Fruit fly (Drosophila melanogaster) whole organism, prepupa: ENCODE measurements around the gene MRG15.
A peak's percentile ranks its signal among the peaks of the same experiment; 100 is the strongest.

Experiments
- Blimp-1 ChIP-seq: fragments of 200-800 bp; sonication (Bioruptor generic); optimal IDR thresholded peaks from 3 replicates; lab custom pipeline; 2017; ENCODE audit warnings: missing biosample characterization, missing genetic modification characterization, mild to moderate bottlenecking, moderate library complexity, missing genetic modification reagents
- CG11762 ChIP-seq: fragments of 200-800 bp; sonication (Bioruptor generic); optimal IDR thresholded peaks from 3 replicates; lab custom pipeline; 2016; ENCODE audit warnings: missing biosample characterization, missing genetic modification characterization; ENCODE audit not compliant: insufficient read depth
- CG31627 ChIP-seq: fragments of 200-800 bp; sonication (Bioruptor generic); optimal IDR thresholded peaks from 3 replicates; lab custom pipeline; 2016; ENCODE audit warnings: missing biosample characterization, missing genetic modification characterization
- CG34406 ChIP-seq: fragments of 200-800 bp; sonication (Bioruptor generic); optimal IDR thresholded peaks from 3 replicates; lab custom pipeline; 2016; ENCODE audit warnings: missing biosample characterization, missing genetic modification characterization
- CG3919 ChIP-seq: fragments of 200-800 bp; sonication (Bioruptor generic); optimal IDR thresholded peaks from 3 replicates; lab custom pipeline; 2016; ENCODE audit warnings: missing biosample characterization, missing genetic modification characterization
- CG4318 ChIP-seq: fragments of 200-800 bp; sonication (Bioruptor generic); optimal IDR thresholded peaks from 3 replicates; lab custom pipeline; 2017; ENCODE audit warnings: missing biosample characterization, mild to moderate bottlenecking, missing genetic modification characterization
- CG6163 ChIP-seq: fragments of 200-800 bp; sonication (Bioruptor generic); IDR thresholded peaks from 3 replicates; pipeline ENCODE4 v1.3.6; 2022; ENCODE audit warnings: missing biosample characterization, missing genetic modification characterization
- CG6792 ChIP-seq: fragments of 200-800 bp; sonication (Bioruptor generic); optimal IDR thresholded peaks from 3 replicates; lab custom pipeline; 2016; ENCODE audit warnings: missing biosample characterization, missing genetic modification characterization
- CG6808 ChIP-seq: fragments of 200-800 bp; sonication (Bioruptor generic); optimal IDR thresholded peaks from 3 replicates; lab custom pipeline; 2017; ENCODE audit warnings: missing biosample characterization, missing genetic modification characterization, mild to moderate bottlenecking, moderate library complexity, missing genetic modification reagents
- CG6854 ChIP-seq: fragments of 200-800 bp; sonication (Bioruptor generic); optimal IDR thresholded peaks from 2 replicates; lab custom pipeline; 2017; ENCODE audit warnings: missing biosample characterization, mild to moderate bottlenecking, missing genetic modification characterization
- CG7368 ChIP-seq: fragments of 200-800 bp; sonication (Bioruptor generic); optimal IDR thresholded peaks from 3 replicates; lab custom pipeline; 2016; ENCODE audit warnings: missing biosample characterization, missing genetic modification characterization
- CG8319 ChIP-seq: fragments of 200-800 bp; sonication (Bioruptor generic); optimal IDR thresholded peaks from 3 replicates; lab custom pipeline; 2016; ENCODE audit warnings: missing biosample characterization, missing genetic modification characterization
- CG8632 ChIP-seq: fragments of 200-800 bp; sonication (Bioruptor generic); optimal IDR thresholded peaks from 3 replicates; lab custom pipeline; 2016; ENCODE audit warnings: missing biosample characterization, missing genetic modification characterization
- Eip75B ChIP-seq: fragments of 200-800 bp; sonication (Bioruptor generic); optimal IDR thresholded peaks from 3 replicates; lab custom pipeline; 2016; ENCODE audit warnings: missing biosample characterization, missing genetic modification characterization
- Eip78C ChIP-seq: fragments of 200-800 bp; sonication (Bioruptor generic); peaks from one replicate; lab custom pipeline; 2016; ENCODE audit warnings: missing biosample characterization, missing genetic modification characterization
- Eip93F ChIP-seq: fragments of 200-800 bp; sonication (Bioruptor generic); optimal IDR thresholded peaks from 2 replicates; lab custom pipeline; 2016; ENCODE audit warnings: missing biosample characterization, mild to moderate bottlenecking, missing genetic modification characterization
- Ets21C ChIP-seq: fragments of 200-800 bp; sonication (Bioruptor generic); optimal IDR thresholded peaks from 3 replicates; lab custom pipeline; 2016; ENCODE audit warnings: missing biosample characterization, missing genetic modification characterization
- Gug ChIP-seq: fragments of 200-800 bp; sonication (Bioruptor generic); IDR thresholded peaks from 2 replicates; pipeline ENCODE4 v1.3.6; 2022; ENCODE audit warnings: missing biosample characterization, missing genetic modification characterization
- Hr38 ChIP-seq: sonication (Bioruptor generic); optimal IDR thresholded peaks from 2 replicates; lab custom pipeline; 2016; ENCODE audit warnings: missing biosample characterization, missing genetic modification characterization
- Hr39 ChIP-seq: fragments of 200-800 bp; sonication (Bioruptor generic); optimal IDR thresholded peaks from 2 replicates; lab custom pipeline; 2016; ENCODE audit warnings: missing biosample characterization, missing genetic modification characterization
- Hr4 ChIP-seq: fragments of 200-800 bp; sonication (Bioruptor generic); optimal IDR thresholded peaks from 3 replicates; lab custom pipeline; 2016; ENCODE audit warnings: missing biosample characterization, missing genetic modification characterization
- Smox ChIP-seq: fragments of 200-800 bp; sonication (Bioruptor generic); optimal IDR thresholded peaks from 3 replicates; lab custom pipeline; 2016; ENCODE audit warnings: missing biosample characterization, missing genetic modification characterization
- Sox14 ChIP-seq: fragments of 200-800 bp; sonication (Bioruptor generic); optimal IDR thresholded peaks from 3 replicates; lab custom pipeline; 2016; ENCODE audit warnings: missing biosample characterization, missing genetic modification characterization
- Sox15 ChIP-seq: fragments of 200-800 bp; sonication (Bioruptor generic); optimal IDR thresholded peaks from 3 replicates; lab custom pipeline; 2016; ENCODE audit warnings: missing biosample characterization, missing genetic modification characterization
- achi ChIP-seq: fragments of 200-800 bp; sonication (Bioruptor generic); optimal IDR thresholded peaks from 3 replicates; lab custom pipeline; 2016; ENCODE audit warnings: missing biosample characterization, missing genetic modification characterization
- cyc ChIP-seq: fragments of 200-800 bp; sonication (Bioruptor generic); optimal IDR thresholded peaks from 3 replicates; lab custom pipeline; 2016; ENCODE audit warnings: missing biosample characterization, missing genetic modification characterization
- dac ChIP-seq: fragments of 200-800 bp; sonication (Bioruptor generic); optimal IDR thresholded peaks from 2 replicates; lab custom pipeline; 2017; ENCODE audit warnings: missing biosample characterization, mild to moderate bottlenecking, missing genetic modification characterization
- eg ChIP-seq: fragments of 200-800 bp; sonication (Bioruptor generic); IDR thresholded peaks from 3 replicates; pipeline ENCODE4 v1.3.6; 2022; ENCODE audit warnings: missing biosample characterization, missing genetic modification characterization
- esn ChIP-seq: fragments of 200-800 bp; sonication (Bioruptor generic); optimal IDR thresholded peaks from 2 replicates; lab custom pipeline; 2016; ENCODE audit warnings: missing biosample characterization, mild to moderate bottlenecking, missing genetic modification characterization, moderate library complexity
- fd85E ChIP-seq: fragments of 200-800 bp; sonication (Bioruptor generic); optimal IDR thresholded peaks from 3 replicates; lab custom pipeline; 2016; ENCODE audit warnings: missing biosample characterization, missing genetic modification characterization
- fkh ChIP-seq: fragments of 200-800 bp; sonication (Bioruptor generic); optimal IDR thresholded peaks from 3 replicates; lab custom pipeline; 2017; ENCODE audit warnings: missing biosample characterization, mild to moderate bottlenecking, missing genetic modification characterization, moderate library complexity
- lz ChIP-seq: fragments of 200-800 bp; sonication (Bioruptor generic); optimal IDR thresholded peaks from 3 replicates; lab custom pipeline; 2016; ENCODE audit warnings: missing biosample characterization, missing genetic modification characterization
- pdm3 ChIP-seq: fragments of 200-800 bp; sonication (Bioruptor generic); optimal IDR thresholded peaks from 3 replicates; lab custom pipeline; 2016; ENCODE audit warnings: missing biosample characterization, missing genetic modification characterization
- salr ChIP-seq, 2 experiments: fragments of 200-800 bp; sonication (Bioruptor generic); optimal IDR thresholded peaks; 3 replicates each; lab custom pipeline; 2016 to 2018; ENCODE audit warnings: missing biosample characterization in 2 of 2, missing genetic modification characterization in 2 of 2, mild to moderate bottlenecking in 1 of 2
- ss ChIP-seq, 2 experiments: fragments of 200-800 bp; sonication (Bioruptor generic); optimal IDR thresholded peaks; 2 replicates in 1 of 2; 3 replicates in 1 of 2; lab custom pipeline; 2017 to 2018; ENCODE audit warnings: mild to moderate bottlenecking in 2 of 2, missing biosample characterization in 2 of 2, missing genetic modification characterization in 2 of 2, moderate library complexity in 1 of 2
- svp ChIP-seq: fragments of 200-800 bp; sonication (Bioruptor generic); peaks from one replicate; lab custom pipeline; 2016; ENCODE audit warnings: missing biosample characterization, missing genetic modification characterization
- topi ChIP-seq: fragments of 200-800 bp; sonication (Bioruptor generic); optimal IDR thresholded peaks from 3 replicates; lab custom pipeline; 2016; ENCODE audit warnings: missing biosample characterization, missing genetic modification characterization
- vri ChIP-seq: fragments of 200-800 bp; sonication (Bioruptor generic); optimal IDR thresholded peaks from 3 replicates; lab custom pipeline; 2016; ENCODE audit warnings: missing biosample characterization, mild to moderate bottlenecking, missing genetic modification characterization

The MRG15 gene

DNA sequence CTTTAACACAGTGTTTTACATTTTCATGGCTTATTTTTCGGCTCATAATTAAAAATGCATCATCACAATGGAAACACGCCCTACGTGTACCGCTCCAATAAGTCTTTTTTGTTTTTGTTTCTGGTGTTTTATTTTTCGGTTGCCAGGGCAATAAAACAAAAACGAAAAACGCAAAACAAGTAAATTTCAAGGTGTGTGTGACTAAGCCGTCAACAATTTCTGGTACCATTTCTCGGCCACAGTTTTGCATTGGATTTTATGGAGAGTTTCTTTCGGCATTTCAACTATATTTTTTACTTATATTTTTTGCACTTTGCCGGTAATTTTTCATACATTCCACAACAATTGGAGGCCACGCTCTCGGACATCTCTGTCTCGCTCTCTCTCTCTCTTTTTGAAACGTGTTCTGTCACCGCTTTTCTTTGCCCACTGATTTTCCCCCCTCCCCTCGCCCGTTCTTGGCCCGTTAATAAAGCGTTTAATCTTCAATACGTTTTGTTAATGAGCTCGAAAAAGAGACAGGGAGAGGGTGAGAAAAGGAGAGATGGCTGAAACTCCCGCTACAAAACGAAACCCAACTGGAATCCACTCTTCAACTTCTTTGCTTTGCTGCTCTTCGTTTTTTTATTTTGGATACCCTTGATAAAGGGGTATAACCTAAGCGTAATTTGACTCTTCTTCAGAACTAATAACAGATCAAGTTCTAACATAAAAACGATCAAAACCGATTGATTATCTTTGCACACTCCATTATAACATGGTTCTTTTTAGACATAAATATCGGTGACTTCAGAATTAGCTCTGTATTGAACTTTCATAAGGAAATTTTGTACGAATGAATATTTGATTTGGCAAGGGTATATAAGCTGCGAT lies 15.3 kb upstream of the MRG15 start (continued):
- no peak for TF ChIP-seq achi (GFP tag; lab: Kevin White, UChicago)
- no peak for TF ChIP-seq svp (GFP tag; lab: Kevin White, UChicago)
- TF ChIP-seq Sox14 (GFP tag; lab: Kevin White, UChicago) = no peak
- TF ChIP-seq fd85E (GFP tag; lab: Kevin White, UChicago) = peak; percentile 8
- TF ChIP-seq Hr38 (GFP tag; lab: Kevin White, UChicago) = no peak
- TF ChIP-seq fkh = no peak
- TF ChIP-seq CG8319 (GFP tag; lab: Kevin White, UChicago) = no peak
- TF ChIP-seq Blimp-1 (GFP tag; lab: Kevin White, UChicago) = peak; percentile 67
- TF ChIP-seq vri (GFP tag; lab: Kevin White, UChicago) = peak; percentile 48
- TF ChIP-seq Hr39 = no peak
- TF ChIP-seq CG3919 (GFP tag; lab: Kevin White, UChicago) = no peak
- peak; percentile 33 for TF ChIP-seq CG6792 (GFP tag; lab: Kevin White, UChicago)
- peak in 1 of 2 experiments; percentile 47 for TF ChIP-seq ss (GFP tag; optimal IDR thresholded peaks at IDR 0.05; lab: Kevin White, UChicago)
- TF ChIP-seq Gug = no peak
- TF ChIP-seq CG11762 = no peak
- TF ChIP-seq CG8632 = peak; percentile 6
- no peak for TF ChIP-seq Smox
- peak; percentile 51 for TF ChIP-seq cyc (GFP tag; lab: Kevin White, UChicago)

DNA sequence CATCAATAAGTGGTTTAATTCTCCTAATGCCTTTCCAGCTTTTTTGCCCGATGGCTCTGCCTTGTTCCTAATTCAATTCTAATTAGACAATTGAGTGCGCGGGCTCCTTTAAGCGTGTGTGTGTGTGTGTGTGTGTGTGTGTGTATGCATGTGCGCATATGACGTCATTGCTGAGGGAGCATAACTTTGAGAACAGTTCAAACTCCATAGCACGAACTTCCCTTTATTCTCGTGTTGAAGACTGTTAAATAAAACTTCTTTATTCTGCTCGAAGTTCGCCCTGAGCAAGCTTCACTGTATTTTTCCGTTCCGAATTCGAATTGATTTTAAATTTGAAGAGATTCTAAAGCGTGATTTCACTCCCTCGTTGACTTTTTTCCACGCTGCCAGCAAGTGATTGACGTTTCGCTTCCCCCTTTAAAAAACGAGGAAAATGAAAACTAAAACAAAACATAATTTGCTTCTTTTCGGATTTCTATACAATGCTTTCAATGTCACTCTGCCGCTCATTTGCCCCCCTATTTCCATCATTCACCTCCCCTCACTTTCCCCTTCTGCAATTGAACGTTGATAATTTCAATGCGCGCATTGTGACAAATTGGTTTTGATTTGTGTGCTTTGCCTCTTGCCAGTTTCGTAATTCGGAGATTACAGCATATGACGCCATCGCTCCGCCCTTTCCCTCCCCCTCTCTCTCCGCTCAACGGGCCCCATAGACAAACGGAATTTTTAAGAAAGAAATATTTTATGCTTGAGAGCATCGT lies 14.5 kb upstream of the MRG15 start:
- TF ChIP-seq svp (GFP tag; lab: Kevin White, UChicago) (no peak), vri (GFP tag; lab: Kevin White, UChicago) (peak; percentile 93), CG6792 (GFP tag; lab: Kevin White, UChicago) (no peak), CG31627 (no peak), fd85E (GFP tag; lab: Kevin White, UChicago) (no peak), CG8319 (GFP tag; lab: Kevin White, UChicago) (no peak), pdm3 (GFP tag; lab: Kevin White, UChicago) (no peak), esn (GFP tag; lab: Kevin White, UChicago) (no peak), Eip93F (GFP tag; lab: Kevin White, UChicago) (no peak), CG6854 (GFP tag; lab: Kevin White, UChicago) (no peak), Eip78C (GFP tag; lab: Kevin White, UChicago) (peak; percentile 4), Ets21C (no peak), Sox14 (GFP tag; lab: Kevin White, UChicago) (no peak), CG6808 (GFP tag; lab: Kevin White, UChicago) (no peak), topi (GFP tag; lab: Kevin White, UChicago) (no peak), CG4318 (GFP tag; lab: Kevin White, UChicago) (no peak), salr (GFP tag; optimal IDR thresholded peaks at IDR 0.05; lab: Kevin White, UChicago) (no peak), CG7368 (GFP tag; lab: Kevin White, UChicago) (no peak), Sox15 (GFP tag; lab: Kevin White, UChicago) (no peak), CG6163 (GFP tag; lab: Robert Waterston, UW) (no peak), eg (GFP tag; lab: Robert Waterston, UW) (no peak), lz (no peak), Eip75B (GFP tag; lab: Kevin White, UChicago) (no peak), Hr4 (GFP tag; lab: Kevin White, UChicago) (no peak), dac (GFP tag; lab: Kevin White, UChicago) (no peak), CG34406 (GFP tag; lab: Kevin White, UChicago) (no peak), Hr39 (peak; percentile 1)
